Worm (Caenorhabditis elegans) whole organism, L4/young adult: ENCODE measurements around the gene nep-26.

Source experiments
- W03F9.2 ChIP-seq: fragments of 150-350 bp; optimal IDR thresholded peaks from 2 replicates; lab custom pipeline; 2014; ENCODE audit warnings: missing biosample characterization, missing genetic modification characterization
- him-1 ChIP-seq: sonication (generic microtip); optimal IDR thresholded peaks from 2 replicates; lab custom pipeline; 2016; ENCODE audit warnings: missing genotype, missing genetic modification reagents, missing genetic modification characterization, missing compliant biosample characterization

- TF ChIP-seq him-1 (tag; lab: Kevin White, UChicago) (no peak), W03F9.2 (tag; lab: Kevin White, UChicago) (no peak)
Measured at ce11 chrII:10321410-10321809, 21.5 kb upstream of the nep-26 start, which contains the start of gene idpp-4.
